Worm (Caenorhabditis elegans) whole organism, L1 larva: ENCODE data around the gene C23H4.8.

Experiments
- C34B4.2 ChIP-seq: sonication (generic microtip); optimal IDR thresholded peaks from 2 replicates; lab custom pipeline; 2017; ENCODE audit warnings: mild to moderate bottlenecking, missing genetic modification characterization, missing compliant biosample characterization
- aha-1 ChIP-seq: fragments of 150-350 bp; optimal IDR thresholded peaks from 2 replicates; lab custom pipeline; 2014; ENCODE audit warnings: missing biosample characterization, missing genetic modification characterization
- alr-1 ChIP-seq: fragments of 200-800 bp; sonication (Bioruptor generic); optimal IDR thresholded peaks from 2 replicates; lab custom pipeline; 2018; ENCODE audit warnings: borderline replicate concordance, mild to moderate bottlenecking, missing genetic modification characterization, missing compliant biosample characterization
- blmp-1 ChIP-seq: fragments of 150-350 bp; optimal IDR thresholded peaks from 2 replicates; lab custom pipeline; 2014; ENCODE audit warnings: missing biosample characterization, missing genetic modification characterization
- ceh-88 ChIP-seq: fragments of 200-800 bp; sonication (Bioruptor generic); IDR thresholded peaks from 2 replicates; pipeline ENCODE4 v1.3.6; 2022; ENCODE audit warnings: missing genetic modification characterization, missing compliant biosample characterization
- dpl-1 ChIP-seq, 3 experiments: fragments of 150-350 bp in 2 of 3; sonication (generic microtip) in 1 of 3; optimal IDR thresholded peaks; 2 replicates each; lab custom pipeline; 2014 to 2017; ENCODE audit warnings: missing biosample characterization in 3 of 3, missing genetic modification characterization in 3 of 3, missing genetic modification reagents in 3 of 3
- dsc-1 ChIP-seq: sonication (generic microtip); optimal IDR thresholded peaks from 2 replicates; lab custom pipeline; 2016; ENCODE audit warnings: mild to moderate bottlenecking, missing genetic modification characterization, missing compliant biosample characterization
- efl-1 ChIP-seq, 4 experiments: fragments of 150-350 bp; optimal IDR thresholded peaks in 3 of 4; peaks in 1 of 4; 1 replicate in 1 of 4; 2 replicates in 3 of 4; lab custom pipeline; 2014; ENCODE audit warnings: missing biosample characterization in 2 of 4, missing genetic modification characterization in 2 of 4, missing genetic modification reagents in 2 of 4
- egl-13 ChIP-seq: sonication (generic microtip); optimal IDR thresholded peaks from 2 replicates; lab custom pipeline; 2016; ENCODE audit warnings: missing genotype, missing genetic modification reagents, missing genetic modification characterization, missing compliant biosample characterization
- elt-2 ChIP-seq: sonication (generic microtip); optimal IDR thresholded peaks from 2 replicates; lab custom pipeline; 2016; ENCODE audit warnings: missing genetic modification characterization, mild to moderate bottlenecking, inconsistent platforms, missing compliant biosample characterization, missing genetic modification reagents
- ets-5 ChIP-seq: fragments of 200-800 bp; sonication (Bioruptor generic); IDR thresholded peaks from 2 replicates; pipeline ENCODE4 v1.3.6; 2022; ENCODE audit warnings: missing genetic modification characterization, missing compliant biosample characterization
- fkh-4 ChIP-seq: sonication (generic microtip); optimal IDR thresholded peaks from 2 replicates; lab custom pipeline; 2016; ENCODE audit warnings: missing compliant biosample characterization, missing genetic modification characterization, borderline replicate concordance
- fkh-8 ChIP-seq: sonication (generic microtip); optimal IDR thresholded peaks from 2 replicates; lab custom pipeline; 2016; ENCODE audit warnings: mild to moderate bottlenecking, missing genetic modification characterization, missing compliant biosample characterization
- grh-1 ChIP-seq: fragments of 200-800 bp; sonication (Bioruptor generic); IDR thresholded peaks from 2 replicates; pipeline ENCODE4 v1.3.6; 2022; ENCODE audit warnings: missing genetic modification reagents, missing genetic modification characterization, missing compliant biosample characterization
- hpl-2 ChIP-seq: fragments of 150-350 bp; optimal IDR thresholded peaks from 2 replicates; lab custom pipeline; 2014; ENCODE audit warnings: missing biosample characterization, missing genetic modification reagents, missing genetic modification characterization
- irx-1 ChIP-seq: sonication (generic microtip); optimal IDR thresholded peaks from 2 replicates; lab custom pipeline; 2016; ENCODE audit warnings: missing genetic modification characterization, missing compliant biosample characterization
- jun-1 ChIP-seq: fragments of 150-350 bp; optimal IDR thresholded peaks from 2 replicates; lab custom pipeline; 2014; ENCODE audit warnings: missing biosample characterization, missing genetic modification reagents, missing genetic modification characterization
- lin-14 ChIP-seq: fragments of 200-800 bp; sonication (Bioruptor generic); optimal IDR thresholded peaks from 2 replicates; lab custom pipeline; 2018; ENCODE audit warnings: mild to moderate bottlenecking, missing genetic modification characterization, moderate library complexity, missing compliant biosample characterization
- lin-15B ChIP-seq: fragments of 150-350 bp; sonication (generic microtip); optimal IDR thresholded peaks from 3 replicates; lab custom pipeline; 2014; ENCODE audit warnings: missing biosample characterization, missing genetic modification characterization
- lin-39 ChIP-seq: fragments of 150-350 bp; optimal IDR thresholded peaks from 2 replicates; lab custom pipeline; 2014; ENCODE audit warnings: missing biosample characterization, missing genetic modification reagents, missing genetic modification characterization
- lsy-2 ChIP-seq, 2 experiments: fragments of 150-350 bp; optimal IDR thresholded peaks; 2 replicates each; lab custom pipeline; 2014; ENCODE audit warnings: missing biosample characterization in 2 of 2, missing genetic modification characterization in 2 of 2
- mep-1 ChIP-seq: fragments of 150-350 bp; optimal IDR thresholded peaks from 2 replicates; lab custom pipeline; 2014; ENCODE audit warnings: missing biosample characterization, missing genetic modification characterization
- nhr-12 ChIP-seq: sonication (generic microtip); optimal IDR thresholded peaks from 2 replicates; lab custom pipeline; 2017; ENCODE audit warnings: missing biosample characterization, missing genetic modification characterization
- nhr-20 ChIP-seq: sonication (generic microtip); optimal IDR thresholded peaks from 2 replicates; lab custom pipeline; 2016; ENCODE audit warnings: mild to moderate bottlenecking, missing genetic modification characterization, missing compliant biosample characterization
- nhr-76 ChIP-seq: sonication (generic microtip); optimal IDR thresholded peaks from 2 replicates; lab custom pipeline; 2017; ENCODE audit warnings: missing biosample characterization, missing genetic modification characterization
- nhr-84 ChIP-seq: sonication (generic microtip); optimal IDR thresholded peaks from 2 replicates; lab custom pipeline; 2017; ENCODE audit warnings: missing biosample characterization, missing genetic modification characterization
- nhr-85 ChIP-seq: sonication (generic microtip); peaks from one replicate; lab custom pipeline; 2016; ENCODE audit warnings: missing genetic modification characterization, inconsistent platforms, missing compliant biosample characterization
- nhr-90 ChIP-seq: sonication (generic microtip); optimal IDR thresholded peaks from 2 replicates; lab custom pipeline; 2016; ENCODE audit warnings: mild to moderate bottlenecking, missing genetic modification characterization, missing compliant biosample characterization; ENCODE audit not compliant: poor library complexity
- pag-3 ChIP-seq: sonication (generic microtip); optimal IDR thresholded peaks from 2 replicates; lab custom pipeline; 2017; ENCODE audit warnings: missing genetic modification characterization, mild to moderate bottlenecking, missing compliant biosample characterization, antibody characterized with exemption, borderline replicate concordance; ENCODE audit not compliant: insufficient read depth
- rnt-1 ChIP-seq: sonication (generic microtip); optimal IDR thresholded peaks from 2 replicates; lab custom pipeline; 2016; ENCODE audit warnings: mild to moderate bottlenecking, missing genetic modification characterization, moderate library complexity, missing compliant biosample characterization
- snu-23 ChIP-seq: sonication (generic microtip); optimal IDR thresholded peaks from 2 replicates; lab custom pipeline; 2016; ENCODE audit warnings: missing genetic modification characterization, missing compliant biosample characterization
- sptf-1 ChIP-seq: fragments of 150-350 bp; optimal IDR thresholded peaks from 2 replicates; lab custom pipeline; 2014; ENCODE audit warnings: missing biosample characterization, missing genetic modification characterization
- zip-4 ChIP-seq: fragments of 200-800 bp; sonication (Bioruptor generic); optimal IDR thresholded peaks from 2 replicates; lab custom pipeline; 2018; ENCODE audit warnings: mild to moderate bottlenecking, missing genetic modification characterization, moderate library complexity, missing compliant biosample characterization
- ztf-11 ChIP-seq, 2 experiments: sonication (generic microtip); optimal IDR thresholded peaks; 2 replicates each; lab custom pipeline; 2016 to 2017; ENCODE audit warnings: missing genetic modification characterization in 2 of 2, missing biosample characterization in 1 of 2, missing compliant biosample characterization in 1 of 2

C23H4.8 gene

ce11 chrX:12229651-12230050 is 12.6 kb downstream of the C23H4.8 start, which contains the start of gene cest-7:
Gene cest-7 (plus strand): TSS chrX:12229951.
- TF ChIP-seq ets-5 (GFP tag; lab: Robert Waterston, UW) (no peak), pag-3 (tag; lab: Kevin White, UChicago) (no peak), fkh-8 (tag; lab: Kevin White, UChicago) (no peak), alr-1 (tag; lab: Kevin White, UChicago) (no peak), egl-13 (no peak), fkh-4 (no peak), ztf-11 (tag; optimal IDR thresholded peaks at IDR 0.05; lab: Kevin White, UChicago) (no peak), lin-15B (tag; lab: Kevin White, UChicago) (no peak), mep-1 (no peak), lsy-2 (tag; optimal IDR thresholded peaks at IDR 0.05; lab: Kevin White, UChicago) (no peak)

ce11 chrX:12230357-12230756 is 13.3 kb downstream of the C23H4.8 start:
- TF ChIP-seq grh-1 (GFP tag; lab: Robert Waterston, UW) (no peak), elt-2 (tag; lab: Kevin White, UChicago) (peak; percentile 15)

- TF ChIP-seq ceh-88 (GFP tag; lab: Robert Waterston, UW) (no peak), efl-1 (optimal IDR thresholded peaks at IDR 0.05; lab: Kevin White, UChicago) (no peak), efl-1 (GFP tag; optimal IDR thresholded peaks at IDR 0.05 in 1 of 2; lab: Kevin White, UChicago) (peak in 1 of 2 experiments; percentile 20)
These were observed 17.4 kb downstream of the C23H4.8 start for ce11 chrX:12234424-12234823.

- TF ChIP-seq efl-1 (optimal IDR thresholded peaks at IDR 0.05; lab: Kevin White, UChicago) (no peak), efl-1 (GFP tag; optimal IDR thresholded peaks at IDR 0.05 in 1 of 2; lab: Kevin White, UChicago) (peak in 1 of 2 experiments; percentile 61), dsc-1 (no peak), blmp-1 (tag; lab: Kevin White, UChicago) (peak; percentile 70)
These were observed 18.3 kb downstream of the C23H4.8 start, which contains the start of gene C23H4.6 for ce11 chrX:12235388-12235787. Gene C23H4.6 (plus strand): TSS chrX:12235606.

- TF ChIP-seq nhr-12 (tag; lab: Kevin White, UChicago): no peak
- no peak for TF ChIP-seq nhr-85 (tag; lab: Kevin White, UChicago)
- TF ChIP-seq snu-23 (GFP tag; lab: Kevin White, UChicago): no peak
- TF ChIP-seq elt-2 (tag; lab: Kevin White, UChicago): peak; percentile 19
- no peak for TF ChIP-seq zip-4 (GFP tag; lab: Kevin White, UChicago)
- TF ChIP-seq nhr-84 (tag; lab: Kevin White, UChicago): no peak
- TF ChIP-seq aha-1 (tag; lab: Kevin White, UChicago): no peak
- TF ChIP-seq nhr-76 (tag; lab: Kevin White, UChicago): no peak
These were observed 24.4 kb downstream of the C23H4.8 start, which contains the start of gene cest-3 for ce11 chrX:12241457-12241856. Gene cest-3 (plus strand): TSS chrX:12241646.

- TF ChIP-seq elt-2 (tag; lab: Kevin White, UChicago) (no peak), nhr-90 (tag; lab: Kevin White, UChicago) (no peak), dpl-1 (GFP tag; optimal IDR thresholded peaks at IDR 0.05; lab: Kevin White, UChicago) (no peak), mep-1 (no peak)
These were observed 25.9 kb downstream of the C23H4.8 start for ce11 chrX:12242902-12243301.

ce11 chrX:12248140-12248539 is 31.1 kb downstream of the C23H4.8 start:
- TF ChIP-seq jun-1 (tag; lab: Kevin White, UChicago) (no peak), nhr-85 (tag; lab: Kevin White, UChicago) (no peak), sptf-1 (tag; lab: Kevin White, UChicago) (no peak), lin-14 (peak; percentile 2), C34B4.2 (no peak), lin-39 (tag; lab: Kevin White, UChicago) (no peak), lsy-2 (tag; optimal IDR thresholded peaks at IDR 0.05; lab: Kevin White, UChicago) (no peak), nhr-20 (tag; lab: Kevin White, UChicago) (no peak), rnt-1 (tag; lab: Kevin White, UChicago) (peak; percentile 44), hpl-2 (GFP tag; lab: Kevin White, UChicago) (no peak), ztf-11 (tag; optimal IDR thresholded peaks at IDR 0.05; lab: Kevin White, UChicago) (no peak), irx-1 (no peak), ceh-88 (GFP tag; lab: Robert Waterston, UW) (no peak), nhr-76 (tag; lab: Kevin White, UChicago) (no peak)
